Fruit fly (Drosophila melanogaster) whole organism, pupa: ENCODE data around the gene Mipp2.

Experiments used
- CG10348 ChIP-seq: fragments of 200-800 bp; sonication (Bioruptor generic); IDR thresholded peaks from 2 replicates; pipeline ENCODE4 v1.3.6; 2022; ENCODE audit warnings: missing biosample characterization, missing genetic modification characterization
- CG12605 ChIP-seq: fragments of 200-800 bp; sonication (Bioruptor generic); IDR thresholded peaks from 2 replicates; pipeline ENCODE4 v1.3.6; 2022; ENCODE audit warnings: missing biosample characterization, missing genetic modification characterization
- CG13204 ChIP-seq: fragments of 200-800 bp; sonication (Bioruptor generic); optimal IDR thresholded peaks from 2 replicates; lab custom pipeline; 2018; ENCODE audit warnings: missing biosample characterization, mild to moderate bottlenecking, missing genetic modification characterization, moderate library complexity
- CG14655 ChIP-seq: fragments of 200-800 bp; sonication (Bioruptor generic); optimal IDR thresholded peaks from 3 replicates; lab custom pipeline; 2017; ENCODE audit warnings: mild to moderate bottlenecking, missing biosample characterization, missing genetic modification reagents, missing genetic modification characterization
- CG15710 ChIP-seq: fragments of 200-800 bp; sonication (Bioruptor generic); optimal IDR thresholded peaks from 2 replicates; lab custom pipeline; 2018; ENCODE audit warnings: missing biosample characterization, mild to moderate bottlenecking, missing genetic modification characterization, moderate library complexity
- CG17806 ChIP-seq: fragments of 200-800 bp; sonication (Bioruptor generic); optimal IDR thresholded peaks from 2 replicates; lab custom pipeline; 2018; ENCODE audit warnings: missing biosample characterization, mild to moderate bottlenecking, missing genetic modification characterization, moderate library complexity
- CG32121 ChIP-seq: fragments of 200-800 bp; sonication (Bioruptor generic); IDR thresholded peaks from 2 replicates; pipeline ENCODE4 v1.3.6; 2022; ENCODE audit warnings: missing biosample characterization, missing genetic modification characterization
- CG34367 ChIP-seq: fragments of 200-800 bp; sonication (Bioruptor generic); optimal IDR thresholded peaks from 2 replicates; lab custom pipeline; 2018; ENCODE audit warnings: missing biosample characterization, mild to moderate bottlenecking, missing genetic modification characterization
- CG4496 ChIP-seq: fragments of 200-800 bp; sonication (Bioruptor generic); IDR thresholded peaks from 3 replicates; pipeline ENCODE4 v1.3.6; 2022; ENCODE audit warnings: missing biosample characterization, missing genetic modification characterization
- CG8159 ChIP-seq: fragments of 200-800 bp; sonication (Bioruptor generic); optimal IDR thresholded peaks from 3 replicates; lab custom pipeline; 2018; ENCODE audit warnings: missing biosample characterization, mild to moderate bottlenecking, missing genetic modification characterization, moderate library complexity
- CG8301 ChIP-seq: fragments of 200-800 bp; sonication (Bioruptor generic); optimal IDR thresholded peaks from 2 replicates; lab custom pipeline; 2018; ENCODE audit warnings: missing biosample characterization, mild to moderate bottlenecking, missing genetic modification characterization
- CG9948 ChIP-seq: fragments of 200-800 bp; sonication (Bioruptor generic); optimal IDR thresholded peaks from 2 replicates; lab custom pipeline; 2018; ENCODE audit warnings: missing biosample characterization, mild to moderate bottlenecking, missing genetic modification characterization, moderate library complexity
- D1 ChIP-seq: fragments of 200-800 bp; sonication (Bioruptor generic); optimal IDR thresholded peaks from 2 replicates; lab custom pipeline; 2018; ENCODE audit warnings: missing biosample characterization, mild to moderate bottlenecking, missing genetic modification characterization, moderate library complexity
- EcR ChIP-seq: fragments of 200-800 bp; sonication (Bioruptor generic); optimal IDR thresholded peaks from 3 replicates; lab custom pipeline; 2019; ENCODE audit warnings: missing biosample characterization, missing genetic modification characterization, mild to moderate bottlenecking, moderate library complexity, missing genetic modification reagents
- Ets98B ChIP-seq: fragments of 200-800 bp; sonication (Bioruptor generic); IDR thresholded peaks from 2 replicates; pipeline ENCODE4 v1.3.6; 2022; ENCODE audit warnings: missing biosample characterization, missing genetic modification characterization
- Pif1A ChIP-seq: fragments of 200-800 bp; sonication (Bioruptor generic); optimal IDR thresholded peaks from 3 replicates; lab custom pipeline; 2016; ENCODE audit warnings: missing biosample characterization, missing genetic modification characterization
- Pif1B ChIP-seq: fragments of 200-800 bp; sonication (Bioruptor generic); optimal IDR thresholded peaks from 3 replicates; lab custom pipeline; 2016; ENCODE audit warnings: missing biosample characterization, missing genetic modification characterization
- Snoo ChIP-seq: fragments of 200-800 bp; sonication (Bioruptor generic); optimal IDR thresholded peaks from 3 replicates; lab custom pipeline; 2017; ENCODE audit warnings: missing biosample characterization, mild to moderate bottlenecking, missing genetic modification characterization, inconsistent platforms
- fd96Ca ChIP-seq: fragments of 200-800 bp; sonication (Bioruptor generic); IDR thresholded peaks from 3 replicates; pipeline ENCODE4 v1.3.6; 2022; ENCODE audit warnings: missing biosample characterization, missing genetic modification characterization
- gl ChIP-seq: fragments of 200-800 bp; sonication (Bioruptor generic); optimal IDR thresholded peaks from 2 replicates; lab custom pipeline; 2018; ENCODE audit warnings: missing biosample characterization, mild to moderate bottlenecking, missing genetic modification characterization
- rn ChIP-seq: fragments of 200-800 bp; sonication (Bioruptor generic); IDR thresholded peaks from 2 replicates; pipeline ENCODE4 v1.3.6; 2022; ENCODE audit warnings: missing biosample characterization, missing genetic modification characterization

Mipp2 gene

DNA sequence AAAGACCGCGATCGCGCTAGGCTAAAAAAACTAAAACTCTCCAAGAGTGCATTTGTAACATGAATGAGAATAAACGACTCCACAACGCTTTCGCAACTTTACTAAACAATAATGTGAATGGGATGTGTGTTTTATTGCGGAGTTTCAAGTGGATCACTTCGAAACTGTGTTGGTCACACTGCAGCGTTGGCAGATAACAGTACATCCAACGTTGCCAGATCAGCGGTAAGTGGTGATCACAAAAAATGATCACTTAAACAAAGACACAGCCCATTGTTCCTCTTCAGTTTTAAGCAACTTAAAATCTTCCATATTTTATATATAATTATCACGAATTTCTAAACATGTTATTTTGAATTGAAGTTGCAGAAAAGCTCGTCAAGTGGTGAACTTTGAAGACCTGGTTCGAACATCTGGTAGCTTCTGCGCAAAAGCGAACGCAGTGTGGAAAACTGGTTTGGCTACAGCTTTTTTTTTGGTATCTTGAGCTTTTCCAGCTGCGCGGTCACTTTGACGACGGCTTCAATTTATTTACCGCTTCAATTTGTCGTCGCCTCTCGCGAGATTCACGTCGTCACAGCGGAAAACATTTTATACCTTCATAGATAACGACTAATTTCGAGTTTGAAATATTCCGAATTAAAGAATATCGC, 40.9 kb downstream of the Mipp2 start, which contains the start of gene CG5921:
TSS of gene CG5921 (plus strand) at position 547 of the 653 bp plus-strand sequence.
- no peak for TF ChIP-seq CG9948 (tag; lab: Kevin White, UChicago)
- TF ChIP-seq CG13204 (GFP tag; lab: Kevin White, UChicago), result no peak
- no peak for TF ChIP-seq D1
- no peak for TF ChIP-seq Pif1A (GFP tag; lab: Kevin White, UChicago)
- no peak for TF ChIP-seq CG8159
- TF ChIP-seq Pif1B (GFP tag; lab: Kevin White, UChicago), result no peak
- no peak for TF ChIP-seq CG32121
- TF ChIP-seq fd96Ca (GFP tag; lab: Robert Waterston, UW), result no peak
- no peak for TF ChIP-seq rn (GFP tag; lab: Robert Waterston, UW)
- TF ChIP-seq CG15710 (tag; lab: Kevin White, UChicago), result no peak
- no peak for TF ChIP-seq CG34367 (tag; lab: Kevin White, UChicago)
- TF ChIP-seq CG14655, result no peak
- TF ChIP-seq CG8301 (tag; lab: Kevin White, UChicago), result no peak
- TF ChIP-seq CG12605 (GFP tag; lab: Robert Waterston, UW), result no peak
- TF ChIP-seq CG17806 (tag; lab: Kevin White, UChicago), result no peak
- TF ChIP-seq CG4496 (GFP tag; lab: Robert Waterston, UW), result no peak
- TF ChIP-seq Ets98B (GFP tag; lab: Robert Waterston, UW), result no peak
- no peak for TF ChIP-seq Snoo (tag; lab: Kevin White, UChicago)
- TF ChIP-seq EcR, result no peak

dm6 chrX:6039431-6040016, 51.7 kb downstream of the Mipp2 start, which contains the start of gene CG5937:
CG5937 (plus strand) TSS chrX:6040005.
- TF ChIP-seq CG8159 (peak; percentile 2), CG14655 (peak; percentile 14), CG8301 (tag; lab: Kevin White, UChicago) (no peak), fd96Ca (GFP tag; lab: Robert Waterston, UW) (no peak)

dm6 chrX:6037180-6037946, 53.9 kb downstream of the Mipp2 start, which contains the start of the genes rux and MCTS1:
rux (minus strand) TSS chrX:6037800.
MCTS1 (plus strand) TSS chrX:6037892.
- TF ChIP-seq CG17806 (tag; lab: Kevin White, UChicago) (no peak), CG12605 (GFP tag; lab: Robert Waterston, UW) (no peak), CG34367 (tag; lab: Kevin White, UChicago) (no peak), CG14655 (peak; percentile 21), CG8159 (peak; percentile 8), fd96Ca (GFP tag; lab: Robert Waterston, UW) (peak; percentile 30; the same call in 1 of the 3 replicates), Pif1A (GFP tag; lab: Kevin White, UChicago) (no peak), CG4496 (GFP tag; lab: Robert Waterston, UW) (no peak)

dm6 chrX:6035359-6035758, 55.9 kb downstream of the Mipp2 start:
- TF ChIP-seq CG4496 (GFP tag; lab: Robert Waterston, UW) (0 out of 3 replicates have a peak, but pooled peaks have one; percentile 31), CG13204 (GFP tag; lab: Kevin White, UChicago) (no peak)

- TF ChIP-seq EcR, result no peak
- TF ChIP-seq CG15710 (tag; lab: Kevin White, UChicago), result no peak
- no peak for TF ChIP-seq CG8301 (tag; lab: Kevin White, UChicago)
- no peak for TF ChIP-seq CG17806 (tag; lab: Kevin White, UChicago)
- no peak for TF ChIP-seq D1
- no peak for TF ChIP-seq CG9948 (tag; lab: Kevin White, UChicago)
- no peak for TF ChIP-seq rn (GFP tag; lab: Robert Waterston, UW)
- TF ChIP-seq CG10348 (GFP tag; lab: Robert Waterston, UW), result no peak
- TF ChIP-seq CG4496 (GFP tag; lab: Robert Waterston, UW), result no peak
- TF ChIP-seq CG32121, result no peak
These were observed 56.5 kb downstream of the Mipp2 start for dm6 chrX:6034741-6035140.

DNA sequence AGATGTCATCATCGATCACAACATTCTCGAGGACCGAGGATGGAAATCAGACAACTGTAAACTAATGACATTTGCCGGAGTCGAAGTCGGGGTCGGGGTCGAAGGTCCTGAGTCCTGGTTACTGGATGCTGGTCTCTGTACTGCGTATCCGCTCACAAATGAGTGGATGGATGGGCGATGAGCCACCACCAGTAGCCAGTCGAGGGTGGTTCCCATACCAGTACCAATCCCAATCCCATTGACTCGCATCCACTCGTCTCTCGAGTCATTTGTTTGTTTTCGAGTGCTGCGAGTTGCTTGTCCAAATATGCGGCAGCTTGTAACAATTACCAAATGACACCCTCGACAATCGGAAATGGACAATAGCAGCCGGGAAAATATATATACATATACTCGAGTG, 58.4 kb downstream of the Mipp2 start:
- TF ChIP-seq CG8301 (tag; lab: Kevin White, UChicago) (no peak), CG14655 (no peak), CG9948 (tag; lab: Kevin White, UChicago) (no peak), CG17806 (tag; lab: Kevin White, UChicago) (no peak), fd96Ca (GFP tag; lab: Robert Waterston, UW) (no peak), CG10348 (GFP tag; lab: Robert Waterston, UW) (no peak), CG15710 (tag; lab: Kevin White, UChicago) (no peak), gl (tag; lab: Kevin White, UChicago) (no peak), Pif1B (GFP tag; lab: Kevin White, UChicago) (no peak), EcR (no peak), CG34367 (tag; lab: Kevin White, UChicago) (no peak)
